Worm (Caenorhabditis elegans): ENCODE measurements around the gene F25B5.3.

The F25B5.3 gene

ce11 chrIII:5942104-5942503, 6.6 kb upstream of the F25B5.3 start:
- TF ChIP-seq unc-55 (GFP tag; optimal IDR thresholded peaks at IDR 0.05) = no peak
- TF ChIP-seq rnt-1 (tag; optimal IDR thresholded peaks at IDR 0.05) = no peak
- no peak for TF ChIP-seq hlh-13 (GFP tag; optimal IDR thresholded peaks at IDR 0.05)
- no peak for TF ChIP-seq hlh-15 (tag; optimal IDR thresholded peaks at IDR 0.05)
- TF ChIP-seq sdc-2 (tag; optimal IDR thresholded peaks at IDR 0.05) = no peak

DNA sequence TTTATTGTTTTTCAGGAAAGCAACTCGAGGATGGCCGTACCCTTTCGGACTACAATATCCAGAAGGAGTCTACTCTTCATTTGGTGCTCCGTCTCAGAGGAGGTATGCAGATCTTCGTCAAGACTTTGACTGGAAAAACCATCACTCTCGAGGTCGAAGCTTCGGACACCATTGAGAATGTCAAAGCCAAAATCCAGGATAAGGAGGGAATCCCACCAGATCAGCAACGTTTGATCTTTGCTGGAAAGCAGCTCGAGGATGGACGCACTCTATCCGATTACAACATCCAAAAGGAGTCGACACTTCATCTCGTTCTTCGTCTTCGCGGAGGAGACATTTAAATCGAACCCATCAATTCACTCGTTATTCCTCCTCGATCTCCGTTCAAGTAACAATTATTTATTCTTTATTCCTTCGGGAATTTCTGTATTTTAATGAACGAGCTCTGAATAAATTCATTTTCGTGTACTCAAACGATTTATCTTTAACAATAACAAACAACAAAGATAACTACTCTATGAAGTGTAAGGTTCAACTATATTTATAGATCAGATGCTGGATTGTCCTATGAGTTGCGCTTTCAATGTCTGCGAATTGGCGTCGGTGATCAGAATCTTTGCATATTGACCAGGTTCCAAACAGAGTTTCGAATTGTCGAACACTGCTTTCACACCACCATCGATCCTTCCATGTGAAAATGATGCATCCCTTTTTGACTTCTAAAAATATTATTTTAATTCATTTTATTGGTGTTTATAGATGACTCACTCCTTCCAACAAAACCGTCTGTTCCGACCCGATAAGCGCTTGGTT, 5.1 kb upstream of the F25B5.3 start:
- TF ChIP-seq ama-1 (optimal IDR thresholded peaks at IDR 0.05) (peak; percentile 86), npax-4 (tag; optimal IDR thresholded peaks at IDR 0.05) (no peak)

DNA sequence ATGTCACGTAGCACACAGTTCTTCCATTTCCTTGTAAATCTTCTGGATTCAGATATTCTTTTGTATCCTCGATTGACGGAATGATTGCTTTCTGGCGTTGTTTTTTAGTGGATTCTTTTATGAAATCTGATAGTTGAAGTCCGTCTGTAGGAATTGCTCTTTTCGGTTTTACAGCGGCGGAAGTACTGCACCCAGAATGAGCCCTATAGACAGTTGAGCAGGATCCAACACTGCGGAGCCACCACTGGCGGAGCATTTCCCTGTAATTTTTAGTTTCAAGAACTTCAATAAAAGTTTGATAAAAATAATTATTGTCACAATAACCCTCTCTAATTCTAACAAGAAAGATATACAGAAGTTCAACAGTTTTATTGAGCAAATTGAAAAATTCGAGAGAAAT, 2.8 kb upstream of the F25B5.3 start, which contains the start of gene F25B5.5:
TSS of gene F25B5.5 (minus strand) at position 260 of the 400 bp plus-strand sequence.
- TF ChIP-seq ceh-14 (tag; optimal IDR thresholded peaks at IDR 0.05) (no peak), hlh-13 (GFP tag; optimal IDR thresholded peaks at IDR 0.05) (no peak), F13H6.1 (tag; optimal IDR thresholded peaks at IDR 0.05) (no peak), fkh-10 (GFP tag; optimal IDR thresholded peaks at IDR 0.05) (no peak), ahr-1 (tag; optimal IDR thresholded peaks at IDR 0.05) (no peak), lin-11 (tag; optimal IDR thresholded peaks at IDR 0.05) (no peak), unc-86 (tag; optimal IDR thresholded peaks at IDR 0.05) (no peak), unc-3 (GFP tag; conservative IDR thresholded peaks at IDR 0.05) (no peak), unc-3 (tag; optimal IDR thresholded peaks at IDR 0.05) (no peak), ceh-30 (tag; optimal IDR thresholded peaks at IDR 0.05) (no peak), dve-1 (tag; optimal IDR thresholded peaks at IDR 0.05) (no peak), elt-2 (tag; optimal IDR thresholded peaks at IDR 0.05) (no peak), ref-2 (tag; optimal IDR thresholded peaks at IDR 0.05) (no peak), fax-1 (tag; optimal IDR thresholded peaks at IDR 0.05) (no peak), tbx-7 (tag; optimal IDR thresholded peaks at IDR 0.05) (no peak), elt-4 (tag; optimal IDR thresholded peaks at IDR 0.05) (no peak), unc-55 (GFP tag; optimal IDR thresholded peaks at IDR 0.05) (no peak), hlh-15 (tag; optimal IDR thresholded peaks at IDR 0.05) (no peak)

DNA sequence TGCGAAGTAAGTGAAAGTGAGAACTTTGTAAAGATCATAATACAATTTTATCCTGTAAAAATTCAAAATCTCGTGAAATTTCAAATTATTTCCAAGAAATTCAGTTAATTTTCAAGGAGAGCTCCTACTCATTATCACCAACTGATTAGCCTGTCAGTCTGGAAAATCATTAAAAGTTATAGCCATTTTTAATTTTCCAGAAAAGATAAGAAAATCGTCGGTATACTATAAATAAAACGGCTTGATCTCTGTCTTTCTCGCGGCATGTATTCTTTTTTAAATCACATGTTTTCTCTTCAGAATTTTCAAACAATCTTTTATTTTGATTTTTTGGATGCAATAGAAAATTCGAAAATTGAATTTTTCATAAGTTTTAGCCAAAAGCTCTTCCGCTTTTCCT, 303 bp downstream of the F25B5.3 start:
- TF ChIP-seq npax-4 (tag; optimal IDR thresholded peaks at IDR 0.05) (no peak), nfya-1 (tag; optimal IDR thresholded peaks at IDR 0.05) (no peak), pqm-1 (tag; optimal IDR thresholded peaks at IDR 0.05) (no peak), ceh-14 (tag; optimal IDR thresholded peaks at IDR 0.05) (no peak), fkh-10 (GFP tag; optimal IDR thresholded peaks at IDR 0.05) (no peak), K02D7.2 (tag; optimal IDR thresholded peaks at IDR 0.05) (no peak), pax-1 (tag; optimal IDR thresholded peaks at IDR 0.05) (no peak), hlh-15 (tag; optimal IDR thresholded peaks at IDR 0.05) (no peak), C38D4.7 (GFP tag; optimal IDR thresholded peaks at IDR 0.05) (no peak), T23F11.4 (GFP tag; optimal IDR thresholded peaks at IDR 0.05) (no peak)

ce11 chrIII:5949817-5950216, 1.1 kb downstream of the F25B5.3 start:
- TF ChIP-seq pag-3 (tag; optimal IDR thresholded peaks at IDR 0.05; ENCODE audit: borderline replicate concordance) = no peak
- no peak for TF ChIP-seq eyg-1 (tag; optimal IDR thresholded peaks at IDR 0.05)
- peak; percentile 30 for TF ChIP-seq unc-42 (tag; optimal IDR thresholded peaks at IDR 0.05)
- no peak for TF ChIP-seq pat-9 (tag; optimal IDR thresholded peaks at IDR 0.05)
- peak; percentile 21 for TF ChIP-seq unc-55 (GFP tag; optimal IDR thresholded peaks at IDR 0.05)
- no peak for TF ChIP-seq ztf-16 (tag; optimal IDR thresholded peaks at IDR 0.05)
- peak; percentile 40 for TF ChIP-seq ceh-18 (tag; optimal IDR thresholded peaks at IDR 0.05)
